Worm (Caenorhabditis elegans) whole organism, midembryonic: ENCODE data around the gene rab-3.

Source experiments
- T22C8.4 ChIP-seq: fragments of 200-800 bp; sonication (Bioruptor generic); IDR thresholded peaks from 2 replicates; pipeline ENCODE4 v1.3.6; 2022; ENCODE audit warnings: missing genetic modification characterization, missing compliant biosample characterization
- cog-1 ChIP-seq: sonication (generic microtip); optimal IDR thresholded peaks from 2 replicates; lab custom pipeline; 2016; ENCODE audit warnings: missing genetic modification characterization, missing compliant biosample characterization
- flt-1 ChIP-seq: fragments of 200-800 bp; sonication (Bioruptor generic); IDR thresholded peaks from 2 replicates; pipeline ENCODE4 v1.3.6; 2022; ENCODE audit warnings: missing genetic modification characterization, missing compliant biosample characterization
- klf-2 ChIP-seq: fragments of 200-800 bp; sonication (Bioruptor generic); conservative IDR thresholded peaks from 2 replicates; pipeline ENCODE4 v1.3.6; 2022; ENCODE audit warnings: missing genetic modification reagents, missing genetic modification characterization, missing compliant biosample characterization
- med-1 ChIP-seq: sonication (generic microtip); optimal IDR thresholded peaks from 2 replicates; lab custom pipeline; 2017; ENCODE audit warnings: missing genetic modification characterization, mild to moderate bottlenecking, missing compliant biosample characterization, antibody characterized with exemption, missing genetic modification reagents; ENCODE audit not compliant: insufficient read depth
- ref-1 ChIP-seq: fragments of 200-800 bp; sonication (Bioruptor generic); conservative IDR thresholded peaks from 2 replicates; pipeline ENCODE4 v1.3.6; 2022; ENCODE audit warnings: missing genetic modification reagents, missing genetic modification characterization, missing compliant biosample characterization
- tab-1 ChIP-seq: fragments of 200-800 bp; sonication (Bioruptor generic); IDR thresholded peaks from 2 replicates; pipeline ENCODE4 v1.3.6; 2022; ENCODE audit warnings: missing genetic modification characterization, missing compliant biosample characterization
- ztf-23 ChIP-seq: fragments of 200-800 bp; sonication (Bioruptor generic); IDR thresholded peaks from 2 replicates; pipeline ENCODE4 v1.3.6; 2022; ENCODE audit warnings: missing genetic modification reagents, missing genetic modification characterization, missing compliant biosample characterization
- ztf-29 ChIP-seq: fragments of 200-800 bp; sonication (Bioruptor generic); IDR thresholded peaks from 2 replicates; pipeline ENCODE4 v1.3.6; 2022; ENCODE audit warnings: missing genetic modification reagents, missing genetic modification characterization, missing compliant biosample characterization

DNA sequence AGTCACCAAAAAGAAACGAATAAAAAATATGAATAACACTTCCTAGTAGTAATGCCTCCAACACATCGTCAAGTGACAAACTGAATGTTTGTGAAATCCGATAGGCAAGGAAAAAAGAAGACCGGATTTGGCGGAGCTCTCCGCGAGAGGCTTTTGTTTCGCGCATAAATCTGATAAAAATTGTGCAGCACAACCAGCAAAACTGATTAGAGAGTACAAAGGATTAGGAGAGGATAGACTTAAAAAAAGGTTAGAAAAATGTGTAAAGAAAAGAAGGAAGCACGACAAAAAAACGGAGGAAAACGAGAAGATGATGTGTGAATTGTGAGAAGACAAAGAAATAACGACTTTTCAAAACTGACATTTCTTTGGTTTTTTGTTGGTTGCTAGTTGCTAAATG, at the start of gene rab-3:
- no peak for TF ChIP-seq T22C8.4
- TF ChIP-seq med-1 (GFP tag; lab: Kevin White, UChicago), result no peak
- no peak for TF ChIP-seq tab-1
- TF ChIP-seq flt-1 (GFP tag; lab: Robert Waterston, UW), result no peak
- TF ChIP-seq klf-2 (GFP tag; lab: Robert Waterston, UW), result no peak
- TF ChIP-seq ref-1 (GFP tag; lab: Robert Waterston, UW), result no peak
- TF ChIP-seq cog-1 (tag; lab: Kevin White, UChicago), result no peak
- TF ChIP-seq ztf-23 (GFP tag; lab: Robert Waterston, UW), result no peak
- TF ChIP-seq ztf-29 (GFP tag; lab: Robert Waterston, UW), result no peak
